Worm (Caenorhabditis elegans): Measurements from ENCODE around the gene K12D12.5.

The K12D12.5 gene

DNA sequence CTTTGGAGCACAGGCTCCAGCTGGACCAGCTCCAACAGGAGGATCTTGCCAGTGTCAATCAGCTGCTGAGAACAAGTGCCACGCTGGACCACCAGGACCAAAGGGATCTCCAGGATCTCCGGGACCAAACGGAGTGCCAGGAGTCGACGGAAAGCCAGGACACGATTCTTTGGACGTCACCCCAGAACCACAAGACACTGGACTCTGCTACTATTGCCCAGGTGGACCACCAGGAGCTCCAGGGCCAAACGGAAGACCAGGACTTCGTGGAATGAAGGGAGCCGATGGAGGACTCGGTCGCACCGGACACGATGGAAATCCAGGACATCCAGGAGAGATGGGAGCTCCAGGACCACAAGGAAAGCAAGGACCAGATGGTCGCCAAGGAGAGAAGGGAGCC is 8.1 kb downstream of the K12D12.5 start:
- peak; percentile 57; the same call in 1 of the 2 replicates for TF ChIP-seq lin-26 (GFP tag; IDR thresholded peaks at IDR 0.05)
- peak; percentile 37; the same call in 1 of the 2 replicates for TF ChIP-seq zfh-2 (GFP tag; conservative IDR thresholded peaks at IDR 0.05)
- TF ChIP-seq bed-1 (GFP tag; IDR thresholded peaks at IDR 0.05) = 0 out of 2 replicates have a peak, but pooled peaks have one; percentile 41
- TF ChIP-seq F23B12.7 (tag; optimal IDR thresholded peaks at IDR 0.05; ENCODE audit: insufficient read depth) = no peak
- 0 out of 2 replicates have a peak, but pooled peaks have one; percentile 69 for TF ChIP-seq F37B4.10 (GFP tag; IDR thresholded peaks at IDR 0.05)
- TF ChIP-seq F57A8.1 (GFP tag; optimal IDR thresholded peaks at IDR 0.05) = no peak
- TF ChIP-seq lsy-27 (tag; optimal IDR thresholded peaks at IDR 0.05; ENCODE audit: borderline replicate concordance, insufficient read depth) = no peak

- TF ChIP-seq cebp-1 (GFP tag; IDR thresholded peaks at IDR 0.05) (peak; percentile 69; the same call in 1 of the 2 replicates), cebp-1 (tag; optimal IDR thresholded peaks at IDR 0.05) (peak; percentile 88), Y79H2A.3 (GFP tag; conservative IDR thresholded peaks at IDR 0.05) (0 out of 2 replicates have a peak, but pooled peaks have one; percentile 63), atf-7 (tag; optimal IDR thresholded peaks at IDR 0.05) (peak; percentile 32), dox-1 (GFP tag; IDR thresholded peaks at IDR 0.05) (peak; percentile 96), Y53G8AR.9 (GFP tag; conservative IDR thresholded peaks at IDR 0.05) (peak; percentile 83), nfya-2 (GFP tag; IDR thresholded peaks at IDR 0.05) (0 out of 2 replicates have a peak, but pooled peaks have one; percentile 34), lsl-1 (GFP tag; optimal IDR thresholded peaks at IDR 0.05) (peak; percentile 99), B0019.2 (GFP tag; conservative IDR thresholded peaks at IDR 0.05) (peak; percentile 94), B0261.1 (tag; optimal IDR thresholded peaks at IDR 0.05) (no peak), egrh-3 (GFP tag; IDR thresholded peaks at IDR 0.05) (0 out of 2 replicates have a peak, but pooled peaks have one; percentile 36), T07F8.4 (tag; optimal IDR thresholded peaks at IDR 0.05) (no peak), hmg-20 (GFP tag; IDR thresholded peaks at IDR 0.05) (peak; percentile 79; the same call in 1 of the 2 replicates), tbx-9 (tag; optimal IDR thresholded peaks at IDR 0.05; ENCODE audit: borderline replicate concordance) (no peak), mxl-1 (tag; optimal IDR thresholded peaks at IDR 0.05) (no peak), hlh-12 (tag; optimal IDR thresholded peaks at IDR 0.05) (no peak), ztf-6 (GFP tag; IDR thresholded peaks at IDR 0.05) (0 out of 2 replicates have a peak, but pooled peaks have one; percentile 49), chd-7 (tag; optimal IDR thresholded peaks at IDR 0.05) (peak; percentile 35), F55B11.4 (tag; optimal IDR thresholded peaks at IDR 0.05; ENCODE audit: borderline replicate concordance, insufficient read depth) (no peak), ceh-91 (GFP tag; IDR thresholded peaks at IDR 0.05) (peak; percentile 98), attf-6 (GFP tag; IDR thresholded peaks at IDR 0.05) (peak; percentile 86), ekl-4 (GFP tag; IDR thresholded peaks at IDR 0.05) (peak; percentile 98), F57A8.1 (GFP tag; optimal IDR thresholded peaks at IDR 0.05) (no peak), ceh-40 (GFP tag; IDR thresholded peaks at IDR 0.05) (0 out of 2 replicates have a peak, but pooled peaks have one; percentile 16), T26A5.8 (tag; optimal IDR thresholded peaks at IDR 0.05) (no peak), madf-10 (tag; optimal IDR thresholded peaks at IDR 0.05) (peak; percentile 88), gei-17 (GFP tag; optimal IDR thresholded peaks at IDR 0.05) (peak; percentile 57), madf-8 (GFP tag; conservative IDR thresholded peaks at IDR 0.05) (peak; percentile 95), K12H6.12 (tag; optimal IDR thresholded peaks at IDR 0.05) (peak; percentile 84), egl-18 (GFP tag; IDR thresholded peaks at IDR 0.05) (0 out of 2 replicates have a peak, but pooled peaks have one; percentile 41), dpff-1 (tag; optimal IDR thresholded peaks at IDR 0.05) (no peak), pbrm-1 (GFP tag; IDR thresholded peaks at IDR 0.05) (peak; percentile 90), Y67H2A.10 (GFP tag; conservative IDR thresholded peaks at IDR 0.05) (peak; percentile 90), egl-44 (GFP tag; IDR thresholded peaks at IDR 0.05) (0 out of 2 replicates have a peak, but pooled peaks have one; percentile 27), bed-2 (GFP tag; IDR thresholded peaks at IDR 0.05) (no peak), rpc-1 (optimal IDR thresholded peaks at IDR 0.05) (peak; percentile 17), rpc-1 (tag; optimal IDR thresholded peaks at IDR 0.05) (no peak), nhr-120 (GFP tag; IDR thresholded peaks at IDR 0.05) (no peak), C06A6.2 (GFP tag; conservative IDR thresholded peaks at IDR 0.05) (peak; percentile 70), repo-1 (tag; optimal IDR thresholded peaks at IDR 0.05) (peak; percentile 78), efl-1 (GFP tag; optimal IDR thresholded peaks at IDR 0.05) (peak; percentile 98)
Measured at ce11 chrII:11874674-11875198, 13.9 kb downstream of the K12D12.5 start, which contains the start of the genes npp-3 and top-2. Gene npp-3 (minus strand): TSS chrII:11874788. Gene top-2 (plus strand): TSS chrII:11875148.

All from whole organism, young adult.